Worm (Caenorhabditis elegans) whole organism, early embryonic: ENCODE results near the gene ZC443.7.

Experiments
- B0310.2 ChIP-seq: sonication (generic microtip); optimal IDR thresholded peaks from 2 replicates; lab custom pipeline; 2016; ENCODE audit warnings: mild to moderate bottlenecking, missing genetic modification characterization, missing compliant biosample characterization
- aly-1 ChIP-seq: sonication (generic microtip); optimal IDR thresholded peaks from 2 replicates; lab custom pipeline; 2016; ENCODE audit warnings: missing genetic modification characterization, missing compliant biosample characterization
- ama-1 ChIP-seq: fragments of 150-350 bp; optimal IDR thresholded peaks from 2 replicates; lab custom pipeline; 2014
- ceh-36 ChIP-seq: sonication (generic microtip); optimal IDR thresholded peaks from 2 replicates; lab custom pipeline; 2016; ENCODE audit warnings: missing genetic modification characterization, inconsistent platforms, missing compliant biosample characterization
- ets-7 ChIP-seq: sonication (generic microtip); optimal IDR thresholded peaks from 2 replicates; lab custom pipeline; 2016; ENCODE audit warnings: missing genotype, missing genetic modification characterization, missing compliant biosample characterization
- flt-1 ChIP-seq: fragments of 200-800 bp; sonication (Bioruptor generic); IDR thresholded peaks from 2 replicates; pipeline ENCODE4 v1.3.6; 2022; ENCODE audit warnings: missing genetic modification characterization, missing compliant biosample characterization
- hmbx-1 ChIP-seq: sonication (generic microtip); optimal IDR thresholded peaks from 2 replicates; lab custom pipeline; 2016; ENCODE audit warnings: mild to moderate bottlenecking, missing genetic modification characterization, missing compliant biosample characterization
- hmg-4 ChIP-seq: fragments of 200-800 bp; sonication (Bioruptor generic); optimal IDR thresholded peaks from 2 replicates; lab custom pipeline; 2018; ENCODE audit warnings: mild to moderate bottlenecking, missing genetic modification characterization, missing compliant biosample characterization
- pes-1 ChIP-seq: fragments of 200-800 bp; sonication (Bioruptor generic); IDR thresholded peaks from 2 replicates; pipeline ENCODE4 v1.3.6; 2022; ENCODE audit warnings: missing genetic modification reagents, missing genetic modification characterization, missing compliant biosample characterization
- scrt-1 ChIP-seq: fragments of 200-800 bp; sonication (Bioruptor generic); IDR thresholded peaks from 2 replicates; pipeline ENCODE4 v1.3.6; 2022; ENCODE audit warnings: missing genetic modification characterization, missing compliant biosample characterization
- tbx-37 ChIP-seq: fragments of 200-800 bp; sonication (Bioruptor generic); conservative IDR thresholded peaks from 2 replicates; pipeline ENCODE4 v1.3.6; 2022; ENCODE audit warnings: missing genetic modification reagents, missing genetic modification characterization, missing compliant biosample characterization
- tra-4 ChIP-seq: sonication (generic microtip); optimal IDR thresholded peaks from 2 replicates; lab custom pipeline; 2017; ENCODE audit warnings: missing genetic modification characterization, missing compliant biosample characterization

DNA sequence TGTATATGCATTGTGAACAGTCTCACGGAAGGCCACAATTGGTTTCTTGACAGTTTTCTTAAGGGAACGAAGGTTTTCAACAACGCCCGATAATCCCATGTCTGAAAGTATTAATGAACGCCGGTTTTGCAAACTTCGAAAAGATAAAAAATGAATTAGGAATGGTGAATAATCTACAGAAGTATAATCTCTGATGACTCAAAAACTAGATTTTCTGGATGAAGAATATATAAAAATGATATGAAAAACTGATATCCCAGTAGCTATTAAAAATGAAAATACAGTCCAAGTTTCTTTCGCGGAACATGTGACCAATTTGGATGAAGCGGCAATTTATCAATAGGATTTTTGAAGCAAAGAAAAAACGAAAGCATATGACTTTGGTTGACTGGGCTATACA, 7.7 kb downstream of the ZC443.7 start, which contains the start of gene ZC443.3:
- no peak for TF ChIP-seq hmbx-1 (tag; lab: Kevin White, UChicago)
- no peak for TF ChIP-seq aly-1 (tag; lab: Kevin White, UChicago)
- no peak for TF ChIP-seq ets-7
- TF ChIP-seq ama-1 (lab: Kevin White, UChicago) = no peak
- no peak for TF ChIP-seq tbx-37 (GFP tag; lab: Robert Waterston, UW)
- TF ChIP-seq flt-1 (GFP tag; lab: Robert Waterston, UW) = no peak
- TF ChIP-seq hmg-4 = no peak
- no peak for TF ChIP-seq scrt-1
- no peak for TF ChIP-seq B0310.2 (tag; lab: Kevin White, UChicago)
- no peak for TF ChIP-seq ceh-36
- no peak for TF ChIP-seq pes-1
- no peak for TF ChIP-seq tra-4
